Worm (Caenorhabditis elegans): ENCODE results near the gene ztf-1.
A peak's percentile ranks its signal among the peaks of the same experiment; 100 is the strongest.

ztf-1 gene

ce11 chrIII:8771851-8772250 lies 20.3 kb downstream of the ztf-1 start, which contains the start of gene K02D10.3:
Gene K02D10.3 (minus strand): TSS chrIII:8771951.
- TF ChIP-seq lin-39 (tag; optimal IDR thresholded peaks at IDR 0.05) (no peak), sea-2 (GFP tag; optimal IDR thresholded peaks at IDR 0.05) (no peak), nhr-12 (tag; optimal IDR thresholded peaks at IDR 0.05) (no peak), aly-2 (tag; optimal IDR thresholded peaks at IDR 0.05) (no peak), tbx-2 (tag; optimal IDR thresholded peaks at IDR 0.05) (no peak), eor-1 (tag; optimal IDR thresholded peaks at IDR 0.05) (no peak), nhr-11 (tag; optimal IDR thresholded peaks at IDR 0.05) (no peak), lsy-12 (tag; optimal IDR thresholded peaks at IDR 0.05) (no peak), skn-1 (tag; optimal IDR thresholded peaks at IDR 0.05) (no peak), fkh-10 (GFP tag; optimal IDR thresholded peaks at IDR 0.05) (no peak), daf-12 (tag; optimal IDR thresholded peaks at IDR 0.05) (no peak)

- no peak for TF ChIP-seq pqm-1 (tag; optimal IDR thresholded peaks at IDR 0.05)
- no peak for TF ChIP-seq nhr-23 (tag; optimal IDR thresholded peaks at IDR 0.05)
- TF ChIP-seq tbx-2 (tag; optimal IDR thresholded peaks at IDR 0.05) = no peak
- TF ChIP-seq egl-5 (tag; optimal IDR thresholded peaks at IDR 0.05) = no peak
- no peak for TF ChIP-seq unc-39 (tag; optimal IDR thresholded peaks at IDR 0.05)
- no peak for TF ChIP-seq lin-15B (tag; optimal IDR thresholded peaks at IDR 0.05)
- no peak for TF ChIP-seq mdl-1 (tag; optimal IDR thresholded peaks at IDR 0.05)
- TF ChIP-seq fkh-2 (tag; optimal IDR thresholded peaks at IDR 0.05) = no peak
- TF ChIP-seq hmg-11 (tag; optimal IDR thresholded peaks at IDR 0.05) = no peak
- TF ChIP-seq nhr-28 (tag; optimal IDR thresholded peaks at IDR 0.05) = no peak
- TF ChIP-seq ceh-28 (tag; optimal IDR thresholded peaks at IDR 0.05) = no peak
- TF ChIP-seq elt-3 (tag; optimal IDR thresholded peaks at IDR 0.05) = no peak
- TF ChIP-seq ceh-82 (tag; optimal IDR thresholded peaks at IDR 0.05) = no peak
- no peak for TF ChIP-seq R02D3.7 (tag; optimal IDR thresholded peaks at IDR 0.05)
- no peak for TF ChIP-seq unc-62 (GFP tag; optimal IDR thresholded peaks at IDR 0.05)
These were observed 21.0 kb downstream of the ztf-1 start, which contains the start of gene K02D10.2 for ce11 chrIII:8771162-8771561. Gene K02D10.2 (minus strand): TSS chrIII:8771262.

ce11 chrIII:8770243-8770642 lies 21.9 kb downstream of the ztf-1 start:
- no peak for TF ChIP-seq hmg-11 (tag; optimal IDR thresholded peaks at IDR 0.05)
- peak; percentile 30 for TF ChIP-seq nhr-23 (tag; optimal IDR thresholded peaks at IDR 0.05)
- no peak for TF ChIP-seq elt-3 (tag; optimal IDR thresholded peaks at IDR 0.05)
- peak; percentile 58 for TF ChIP-seq nhr-25 (tag; optimal IDR thresholded peaks at IDR 0.05)
- no peak for TF ChIP-seq nfya-1 (tag; optimal IDR thresholded peaks at IDR 0.05; ENCODE audit: insufficient read depth)

- TF ChIP-seq ztf-11 (tag; optimal IDR thresholded peaks at IDR 0.05) (no peak), jun-1 (tag; optimal IDR thresholded peaks at IDR 0.05) (no peak), lin-39 (tag; optimal IDR thresholded peaks at IDR 0.05) (no peak), hmg-11 (tag; optimal IDR thresholded peaks at IDR 0.05) (no peak), snpc-4 (tag; optimal IDR thresholded peaks at IDR 0.05) (no peak), nhr-28 (tag; optimal IDR thresholded peaks at IDR 0.05) (no peak), ama-1 (optimal IDR thresholded peaks at IDR 0.05) (peak; percentile 62), sea-2 (GFP tag; optimal IDR thresholded peaks at IDR 0.05) (no peak), ceh-16 (tag; optimal IDR thresholded peaks at IDR 0.05) (no peak), pqm-1 (tag; optimal IDR thresholded peaks at IDR 0.05) (no peak), nhr-76 (tag; optimal IDR thresholded peaks at IDR 0.05) (no peak), egl-5 (tag; optimal IDR thresholded peaks at IDR 0.05) (no peak), ceh-28 (tag; optimal IDR thresholded peaks at IDR 0.05) (peak; percentile 29), skn-1 (tag; optimal IDR thresholded peaks at IDR 0.05) (no peak)
These were observed 22.9 kb downstream of the ztf-1 start, which contains the start of gene K02D10.1 for ce11 chrIII:8769253-8769652. Gene K02D10.1 (plus strand): TSS chrIII:8769536.

- TF ChIP-seq R02D3.7 (tag; optimal IDR thresholded peaks at IDR 0.05) = peak; percentile 32
- no peak for TF ChIP-seq nhr-237 (tag; optimal IDR thresholded peaks at IDR 0.05)
- TF ChIP-seq ceh-28 (tag; optimal IDR thresholded peaks at IDR 0.05) = peak; percentile 48
- peak; percentile 59 for TF ChIP-seq nfya-1 (tag; optimal IDR thresholded peaks at IDR 0.05; ENCODE audit: insufficient read depth)
- TF ChIP-seq nhr-67 (tag; optimal IDR thresholded peaks at IDR 0.05) = peak; percentile 38
- no peak for TF ChIP-seq fkh-2 (tag; optimal IDR thresholded peaks at IDR 0.05)
- TF ChIP-seq elt-2 (tag; optimal IDR thresholded peaks at IDR 0.05) = peak; percentile 32
- no peak for TF ChIP-seq mml-1 (tag; optimal IDR thresholded peaks at IDR 0.05)
- TF ChIP-seq egl-5 (tag; optimal IDR thresholded peaks at IDR 0.05) = no peak
- TF ChIP-seq nhr-12 (tag; optimal IDR thresholded peaks at IDR 0.05) = no peak
- no peak for TF ChIP-seq tbx-2 (tag; optimal IDR thresholded peaks at IDR 0.05)
- TF ChIP-seq egl-27 (tag; optimal IDR thresholded peaks at IDR 0.05) = no peak
- peak; percentile 74 for TF ChIP-seq nhr-43 (tag; optimal IDR thresholded peaks at IDR 0.05; ENCODE audit: poor library complexity, severe bottlenecking)
- TF ChIP-seq nhr-23 (tag; optimal IDR thresholded peaks at IDR 0.05) = peak; percentile 47
- TF ChIP-seq hmg-11 (tag; optimal IDR thresholded peaks at IDR 0.05) = peak; percentile 86
- peak; percentile 57 for TF ChIP-seq pha-4 (tag; optimal IDR thresholded peaks at IDR 0.05)
- TF ChIP-seq skn-1 (tag; optimal IDR thresholded peaks at IDR 0.05) = peak; percentile 42
- TF ChIP-seq snpc-4 (tag; optimal IDR thresholded peaks at IDR 0.05) = peak; percentile 28
- no peak for TF ChIP-seq ZK546.5 (tag; optimal IDR thresholded peaks at IDR 0.05)
- TF ChIP-seq ceh-16 (tag; optimal IDR thresholded peaks at IDR 0.05) = no peak
These were observed 24.2 kb downstream of the ztf-1 start, which contains the start of gene mtss-1 for ce11 chrIII:8767889-8768361. Gene mtss-1 (plus strand): TSS chrIII:8768311.
